Worm (Caenorhabditis elegans) whole organism, L2 larva: ENCODE results near the gene clc-7.

Experiments
- lin-11 ChIP-seq: fragments of 150-350 bp; sonication (generic microtip); optimal IDR thresholded peaks from 2 replicates; lab custom pipeline; 2014; ENCODE audit warnings: missing biosample characterization, missing genetic modification characterization, inconsistent platforms, mixed read lengths
- lsy-2 ChIP-seq, 2 experiments: fragments of 150-350 bp in 1 of 2; sonication (generic microtip) in 1 of 2; optimal IDR thresholded peaks; 2 replicates each; lab custom pipeline; 2014 to 2017; ENCODE audit warnings: missing biosample characterization in 2 of 2, missing genetic modification characterization in 2 of 2
- nhr-23 ChIP-seq: fragments of 150-350 bp; optimal IDR thresholded peaks from 2 replicates; lab custom pipeline; 2014; ENCODE audit warnings: missing biosample characterization, missing genetic modification reagents, missing genetic modification characterization
- peb-1 ChIP-seq: fragments of 150-350 bp; optimal IDR thresholded peaks from 2 replicates; lab custom pipeline; 2014; ENCODE audit warnings: missing biosample characterization, missing genetic modification characterization
- unc-62 ChIP-seq: fragments of 150-350 bp; optimal IDR thresholded peaks from 2 replicates; lab custom pipeline; 2014; ENCODE audit warnings: missing biosample characterization, missing genetic modification reagents, missing genetic modification characterization
- zag-1 ChIP-seq: fragments of 150-350 bp; optimal IDR thresholded peaks from 2 replicates; lab custom pipeline; 2014; ENCODE audit warnings: missing biosample characterization, missing genetic modification characterization

DNA sequence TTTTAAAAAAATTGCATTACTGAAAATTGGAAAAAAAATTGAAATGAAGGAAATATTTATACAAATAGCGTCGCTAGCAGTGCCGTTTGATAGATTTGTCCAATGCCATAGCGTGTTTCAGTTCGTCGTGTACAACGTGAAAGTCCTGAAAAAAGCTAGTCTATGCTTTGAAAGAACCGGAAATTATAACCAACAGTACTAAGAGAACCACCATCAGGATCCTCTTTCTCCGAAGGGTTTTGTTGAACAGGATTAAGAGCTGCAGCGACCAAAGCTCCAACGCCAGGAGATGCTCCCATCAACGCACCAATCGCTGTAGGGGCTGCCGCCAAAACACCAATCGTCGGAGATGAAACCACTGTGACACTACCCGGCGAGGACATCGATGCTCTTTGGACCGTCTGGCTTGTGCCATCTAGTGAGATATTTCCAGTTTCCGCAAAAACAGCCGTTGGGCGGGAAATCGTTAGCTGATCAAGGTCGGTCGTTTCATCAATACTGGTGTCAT lies 38.3 kb downstream of the clc-7 start:
- TF ChIP-seq zag-1 (tag; lab: Kevin White, UChicago) = no peak
- TF ChIP-seq lsy-2 (tag; optimal IDR thresholded peaks at IDR 0.05; lab: Kevin White, UChicago) = no peak
- TF ChIP-seq unc-62 (GFP tag; lab: Kevin White, UChicago) = no peak
- no peak for TF ChIP-seq nhr-23
- TF ChIP-seq lin-11 (tag; lab: Kevin White, UChicago) = no peak
- no peak for TF ChIP-seq peb-1 (tag; lab: Kevin White, UChicago)
